In the genomic region with DNA sequence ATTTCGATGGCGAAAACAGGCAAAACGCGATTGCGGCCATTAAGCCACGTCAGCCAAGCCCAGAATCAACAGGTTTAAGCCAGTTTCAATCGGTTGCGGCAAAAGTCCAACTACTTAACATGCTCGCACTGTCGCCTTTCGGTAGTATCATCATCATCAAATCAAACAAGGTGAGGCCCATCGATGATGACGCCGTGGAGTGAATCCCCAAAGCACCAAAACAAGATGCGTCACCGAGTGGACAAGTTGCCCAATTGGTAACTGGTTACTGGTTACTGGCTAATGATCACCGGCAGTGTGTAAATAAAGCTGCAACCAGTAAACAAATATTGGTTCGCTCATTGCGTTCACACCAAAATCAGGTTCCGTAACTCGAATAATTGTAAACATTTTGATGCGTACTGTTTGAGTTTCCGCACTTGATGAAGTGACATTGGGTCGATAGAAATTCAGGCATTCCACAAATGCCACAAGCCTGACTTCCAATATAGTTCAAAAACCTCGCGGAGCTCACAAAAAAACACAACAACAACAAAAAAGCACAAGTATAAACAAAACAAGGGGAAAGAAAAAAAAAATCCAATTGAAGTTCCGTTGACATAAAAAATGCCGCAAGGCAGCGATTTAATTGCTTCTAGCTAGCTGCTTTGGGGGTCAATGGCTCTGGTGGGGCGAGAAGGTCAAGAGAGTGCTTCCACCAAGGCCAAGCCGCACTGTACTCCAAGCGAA, we compare ENCODE assay signal across 1 fruit fly cellular context.
TF ChIP-seq lines count a peak whose summit lies in the region.

No protein-coding gene starts in this region.

TF ChIP-seq in whole organism, embryonic, 481 proteins besides CTCF, POLR2A, EP300 and RAD21 (continued from another document and continues in another):
- TF ChIP-seq lilli (GFP tag; optimal IDR thresholded peaks at IDR 0.05; lab: Kevin White, UChicago) (no peak), CG8281 (tag; optimal IDR thresholded peaks at IDR 0.05; lab: Kevin White, UChicago) (peak; percentile 60), pnt (GFP tag; optimal IDR thresholded peaks at IDR 0.05; lab: Kevin White, UChicago) (no peak), Spps (tag; optimal IDR thresholded peaks at IDR 0.05; lab: Kevin White, UChicago) (peak; percentile 42), CG7556 (GFP tag; optimal IDR thresholded peaks at IDR 0.05; lab: Kevin White, UChicago) (peak; percentile 55), Nf-YC (tag; optimal IDR thresholded peaks at IDR 0.05; lab: Kevin White, UChicago) (peak; percentile 28), gsb-n (tag; optimal IDR thresholded peaks at IDR 0.05; lab: Kevin White, UChicago) (peak; percentile 50), Six4 (GFP tag; optimal IDR thresholded peaks at IDR 0.05; lab: Kevin White, UChicago) (no peak), Sin3A (optimal IDR thresholded peaks at IDR 0.05; lab: Kevin White, UChicago) (no peak), Rfx (GFP tag; IDR thresholded peaks at IDR 0.05; lab: Robert Waterston, UW) (peak; percentile 36; the same call in 1 of the 2 replicates), Lpt (GFP tag; optimal IDR thresholded peaks at IDR 0.05; lab: Kevin White, UChicago) (no peak), ATbp (GFP tag; optimal IDR thresholded peaks at IDR 0.05; lab: Kevin White, UChicago) (peak; percentile 95), trem (tag; optimal IDR thresholded peaks at IDR 0.05; lab: Kevin White, UChicago) (no peak), CG17361 (GFP tag; IDR thresholded peaks at IDR 0.05; lab: Robert Waterston, UW) (0 out of 3 replicates have a peak, but pooled peaks have one; percentile 9), chm (GFP tag; IDR thresholded peaks at IDR 0.05; lab: Robert Waterston, UW) (peak; percentile 81), kay (GFP tag; optimal IDR thresholded peaks at IDR 0.05; lab: Kevin White, UChicago) (peak; percentile 53), Xrp1 (GFP tag; IDR thresholded peaks at IDR 0.05; lab: Robert Waterston, UW) (peak; percentile 43), CG5953 (GFP tag; IDR thresholded peaks at IDR 0.05; lab: Robert Waterston, UW) (peak; percentile 64; the same call in 1 of the 2 replicates), gfzf (GFP tag; optimal IDR thresholded peaks at IDR 0.05; lab: Kevin White, UChicago) (no peak), CG1233 (GFP tag; optimal IDR thresholded peaks at IDR 0.05; lab: Kevin White, UChicago) (peak; percentile 76), CG18011 (GFP tag; optimal IDR thresholded peaks at IDR 0.05; lab: Kevin White, UChicago) (no peak), CG4404 (GFP tag; IDR thresholded peaks at IDR 0.05; lab: Robert Waterston, UW) (no peak), tna (GFP tag; IDR thresholded peaks at IDR 0.05; lab: Robert Waterston, UW; ENCODE audit: partially characterized antibody) (no peak), phol (tag; optimal IDR thresholded peaks at IDR 0.05; lab: Kevin White, UChicago) (no peak), CG4820 (GFP tag; optimal IDR thresholded peaks at IDR 0.05; lab: Kevin White, UChicago) (peak; percentile 29), CG9437 (GFP tag; optimal IDR thresholded peaks at IDR 0.05; lab: Kevin White, UChicago) (no peak), salm (tag; optimal IDR thresholded peaks at IDR 0.05; lab: Kevin White, UChicago) (peak; percentile 64), ash1 (GFP tag; optimal IDR thresholded peaks at IDR 0.05; lab: Kevin White, UChicago) (no peak), Hmr (GFP tag; optimal IDR thresholded peaks at IDR 0.05; lab: Kevin White, UChicago) (peak; percentile 45), HLH3B (GFP tag; IDR thresholded peaks at IDR 0.05; lab: Robert Waterston, UW) (peak; percentile 42; the same call in 1 of the 2 replicates), bcd (GFP tag; optimal IDR thresholded peaks at IDR 0.05; lab: Kevin White, UChicago) (no peak), Optix (GFP tag; IDR thresholded peaks at IDR 0.05; lab: Robert Waterston, UW) (no peak), CG15269 (tag; optimal IDR thresholded peaks at IDR 0.05; lab: Kevin White, UChicago) (peak; percentile 63), Pdp1 (GFP tag; optimal IDR thresholded peaks at IDR 0.05; lab: Kevin White, UChicago) (peak; percentile 35 to 77), Sry-β (GFP tag; optimal IDR thresholded peaks at IDR 0.05; lab: Kevin White, UChicago) (peak; percentile 26), eyg (GFP tag; optimal IDR thresholded peaks at IDR 0.05; lab: Kevin White, UChicago) (peak; percentile 70), CG17328 (GFP tag; IDR thresholded peaks at IDR 0.05; lab: Robert Waterston, UW) (0 out of 2 replicates have a peak, but pooled peaks have one; percentile 14), CG6272 (GFP tag; IDR thresholded peaks at IDR 0.05; lab: Robert Waterston, UW) (no peak), pita (GFP tag; optimal IDR thresholded peaks at IDR 0.05; lab: Kevin White, UChicago) (no peak), Gsc (GFP tag; IDR thresholded peaks at IDR 0.05; lab: Robert Waterston, UW) (no peak), corto (GFP tag; optimal IDR thresholded peaks at IDR 0.05; lab: Kevin White, UChicago) (no peak), CG7963 (GFP tag; IDR thresholded peaks at IDR 0.05; lab: Robert Waterston, UW; ENCODE audit: partially characterized antibody) (no peak), Rx (GFP tag; IDR thresholded peaks at IDR 0.05; lab: Robert Waterston, UW) (no peak), CG12104 (GFP tag; optimal IDR thresholded peaks at IDR 0.05; lab: Kevin White, UChicago) (peak; percentile 14), E2f1 (GFP tag; IDR thresholded peaks at IDR 0.05; lab: Robert Waterston, UW) (no peak; the same call in 1 of the 2 replicates), CG12155 (GFP tag; optimal IDR thresholded peaks at IDR 0.05; lab: Kevin White, UChicago) (no peak), CG7928 (GFP tag; optimal IDR thresholded peaks at IDR 0.05; lab: Kevin White, UChicago) (no peak), CG12769 (tag; optimal IDR thresholded peaks at IDR 0.05; lab: Kevin White, UChicago) (peak; percentile 40), CG11695 (GFP tag; IDR thresholded peaks at IDR 0.05; lab: Robert Waterston, UW) (peak; percentile 58; the same call in 1 of the 3 replicates), Nf-YA (GFP tag; IDR thresholded peaks at IDR 0.05; lab: Robert Waterston, UW) (peak; percentile 59; the same call in 1 of the 2 replicates), mirr (GFP tag; optimal IDR thresholded peaks at IDR 0.05; lab: Kevin White, UChicago) (peak; percentile 46), fru (optimal IDR thresholded peaks at IDR 0.05; lab: Kevin White, UChicago) (no peak), BtbVII (GFP tag; optimal IDR thresholded peaks at IDR 0.05; lab: Kevin White, UChicago) (peak; percentile 62), CG8478 (optimal IDR thresholded peaks at IDR 0.05; lab: Kevin White, UChicago) (no peak), jigr1 (GFP tag; IDR thresholded peaks at IDR 0.05; lab: Robert Waterston, UW) (no peak), CG10565 (GFP tag; optimal IDR thresholded peaks at IDR 0.05; lab: Kevin White, UChicago) (no peak), croc (GFP tag; conservative IDR thresholded peaks at IDR 0.05; lab: Robert Waterston, UW) (no peak), Fer2 (tag; optimal IDR thresholded peaks at IDR 0.05; lab: Kevin White, UChicago) (peak; percentile 36), CG7839 (tag; optimal IDR thresholded peaks at IDR 0.05; lab: Kevin White, UChicago) (peak; percentile 30), Nf-YB (GFP tag; optimal IDR thresholded peaks at IDR 0.05; lab: Kevin White, UChicago) (peak; percentile 47), fd96Cb (tag; optimal IDR thresholded peaks at IDR 0.05; lab: Kevin White, UChicago) (no peak), ttk (GFP tag; IDR thresholded peaks at IDR 0.05; lab: Robert Waterston, UW) (no peak), CG8924 (tag; optimal IDR thresholded peaks at IDR 0.05; lab: Kevin White, UChicago) (peak; percentile 33), Kr (GFP tag; optimal IDR thresholded peaks at IDR 0.05; lab: Kevin White, UChicago) (no peak), Mad (GFP tag; optimal IDR thresholded peaks at IDR 0.05; lab: Kevin White, UChicago) (peak; percentile 34), CG17385 (GFP tag; optimal IDR thresholded peaks at IDR 0.05; lab: Kevin White, UChicago) (peak; percentile 59), Lim3 (GFP tag; IDR thresholded peaks at IDR 0.05; lab: Robert Waterston, UW) (no peak), Lhr (GFP tag; optimal IDR thresholded peaks at IDR 0.05; lab: Kevin White, UChicago) (peak; percentile 23), CG10431 (GFP tag; optimal IDR thresholded peaks at IDR 0.05; lab: Kevin White, UChicago) (peak; percentile 46), lab (GFP tag; optimal IDR thresholded peaks at IDR 0.05; lab: Kevin White, UChicago) (peak; percentile 77), crp (GFP tag; optimal IDR thresholded peaks at IDR 0.05; lab: Kevin White, UChicago) (no peak), HLHmδ (GFP tag; optimal IDR thresholded peaks at IDR 0.05; lab: Kevin White, UChicago) (peak; percentile 75), CG16779 (GFP tag; IDR thresholded peaks at IDR 0.05; lab: Robert Waterston, UW) (no peak), nerfin-1 (tag; optimal IDR thresholded peaks at IDR 0.05; lab: Kevin White, UChicago) (peak; percentile 58), dpn (GFP tag; optimal IDR thresholded peaks at IDR 0.05; lab: Kevin White, UChicago) (peak; percentile 24 to 37), NfI (GFP tag; optimal IDR thresholded peaks at IDR 0.05; lab: Kevin White, UChicago) (peak; percentile 48), Usf (GFP tag; optimal IDR thresholded peaks at IDR 0.05; lab: Kevin White, UChicago) (no peak), Sox102F (GFP tag; optimal IDR thresholded peaks at IDR 0.05; lab: Kevin White, UChicago) (peak; percentile 64), Eip74EF (GFP tag; optimal IDR thresholded peaks at IDR 0.05; lab: Kevin White, UChicago) (peak in 1 of 2 experiments; percentile 93), da (GFP tag; optimal IDR thresholded peaks at IDR 0.05; lab: Kevin White, UChicago) (no peak), tup (GFP tag; optimal IDR thresholded peaks at IDR 0.05; lab: Kevin White, UChicago) (no peak), gt (GFP tag; IDR thresholded peaks at IDR 0.05; lab: Robert Waterston, UW) (no peak), Doc2 (GFP tag; IDR thresholded peaks at IDR 0.05; lab: Robert Waterston, UW) (no peak), C15 (GFP tag; IDR thresholded peaks at IDR 0.05; lab: Robert Waterston, UW) (no peak), CG3847 (GFP tag; IDR thresholded peaks at IDR 0.05; lab: Robert Waterston, UW) (0 out of 2 replicates have a peak, but pooled peaks have one; percentile 4), tio (GFP tag; optimal IDR thresholded peaks at IDR 0.05; lab: Kevin White, UChicago) (peak; percentile 38), CG9932 (GFP tag; IDR thresholded peaks at IDR 0.05; lab: Robert Waterston, UW) (0 out of 2 replicates have a peak, but pooled peaks have one; percentile 13), Asciz (GFP tag; optimal IDR thresholded peaks at IDR 0.05; lab: Kevin White, UChicago) (peak; percentile 91), Opbp (GFP tag; IDR thresholded peaks at IDR 0.05; lab: Robert Waterston, UW; ENCODE audit: partially characterized antibody) (no peak), CG12236 (GFP tag; optimal IDR thresholded peaks at IDR 0.05; lab: Kevin White, UChicago) (peak; percentile 74), CG6175 (GFP tag; IDR thresholded peaks at IDR 0.05; lab: Robert Waterston, UW) (no peak), lbe (GFP tag; optimal IDR thresholded peaks at IDR 0.05; lab: Kevin White, UChicago) (no peak), kah (GFP tag; optimal IDR thresholded peaks at IDR 0.05; lab: Kevin White, UChicago) (peak; percentile 62), CG3281 (GFP tag; optimal IDR thresholded peaks at IDR 0.05; lab: Kevin White, UChicago) (peak; percentile 38), CG10267 (tag; optimal IDR thresholded peaks at IDR 0.05; lab: Kevin White, UChicago) (no peak), CG43689 (GFP tag; IDR thresholded peaks at IDR 0.05; lab: Robert Waterston, UW) (no peak), MBD-R2 (GFP tag; IDR thresholded peaks at IDR 0.05; lab: Robert Waterston, UW) (no peak), MTF-1 (GFP tag; optimal IDR thresholded peaks at IDR 0.05; lab: Kevin White, UChicago; ENCODE audit: borderline replicate concordance) (peak; percentile 81), sens-2 (GFP tag; IDR thresholded peaks at IDR 0.05; lab: Robert Waterston, UW) (no peak), CG1602 (GFP tag; optimal IDR thresholded peaks at IDR 0.05; lab: Kevin White, UChicago) (peak; percentile 3), org-1 (GFP tag; optimal IDR thresholded peaks at IDR 0.05; lab: Kevin White, UChicago) (peak; percentile 81), CG2199 (GFP tag; IDR thresholded peaks at IDR 0.05; lab: Robert Waterston, UW) (no peak), cwo (GFP tag; optimal IDR thresholded peaks at IDR 0.05; lab: Kevin White, UChicago) (peak; percentile 4), ab (GFP tag; optimal IDR thresholded peaks at IDR 0.05; lab: Kevin White, UChicago) (no peak), Ssrp (tag; optimal IDR thresholded peaks at IDR 0.05; lab: Kevin White, UChicago) (no peak), CG2120 (GFP tag; optimal IDR thresholded peaks at IDR 0.05; lab: Kevin White, UChicago) (peak; percentile 45), Deaf1 (tag; optimal IDR thresholded peaks at IDR 0.05; lab: Kevin White, UChicago) (no peak), sisA (GFP tag; IDR thresholded peaks at IDR 0.05; lab: Robert Waterston, UW) (no peak), h (optimal IDR thresholded peaks at IDR 0.05; lab: Kevin White, UChicago) (no peak), chif (GFP tag; optimal IDR thresholded peaks at IDR 0.05; lab: Kevin White, UChicago) (peak; percentile 5 to 22), lola (GFP tag; optimal IDR thresholded peaks at IDR 0.05; lab: Kevin White, UChicago) (peak in 1 of 3 experiments; percentile 8), BEAF-32 (GFP tag; optimal IDR thresholded peaks at IDR 0.05; lab: Kevin White, UChicago) (no peak), CG14014 (GFP tag; IDR thresholded peaks at IDR 0.05; lab: Robert Waterston, UW) (peak; percentile 38; the same call in 1 of the 2 replicates), al (GFP tag; IDR thresholded peaks at IDR 0.05; lab: Robert Waterston, UW) (no peak), CG6765 (GFP tag; optimal IDR thresholded peaks at IDR 0.05; lab: Kevin White, UChicago) (peak; percentile 53), CG2875 (GFP tag; optimal IDR thresholded peaks at IDR 0.05; lab: Kevin White, UChicago) (peak; percentile 79), Hr39 (optimal IDR thresholded peaks at IDR 0.05; lab: Kevin White, UChicago) (no peak), otp (GFP tag; IDR thresholded peaks at IDR 0.05; lab: Robert Waterston, UW) (peak; percentile 52; the same call in 1 of the 3 replicates), CG11504 (tag; optimal IDR thresholded peaks at IDR 0.05; lab: Kevin White, UChicago) (peak; percentile 43), row (GFP tag; IDR thresholded peaks at IDR 0.05; lab: Robert Waterston, UW) (no peak), Aef1 (GFP tag; IDR thresholded peaks at IDR 0.05; lab: Robert Waterston, UW) (no peak), abd-A (tag; optimal IDR thresholded peaks at IDR 0.05; lab: Kevin White, UChicago) (peak; percentile 38), CG32532 (GFP tag; IDR thresholded peaks at IDR 0.05; lab: Robert Waterston, UW) (peak; percentile 48; the same call in 1 of the 2 replicates), Awh (GFP tag; IDR thresholded peaks at IDR 0.05; lab: Robert Waterston, UW) (peak; percentile 85)
